Worm (Caenorhabditis elegans): ENCODE measurements around the gene F35F10.14.

ce11 chrV:3287330-3287729, 32.6 kb downstream of the F35F10.14 start, which contains the start of gene F35F10.7:
- TF ChIP-seq dao-5 (tag; optimal IDR thresholded peaks at IDR 0.05) (no peak), W03F9.2 (tag; optimal IDR thresholded peaks at IDR 0.05) (no peak), him-1 (tag; optimal IDR thresholded peaks at IDR 0.05) (no peak)

Measured in whole organism, L4/young adult.